Worm (Caenorhabditis elegans) whole organism, L4/young adult: ENCODE results near the gene hot-4.

Experiments used
- W03F9.2 ChIP-seq: fragments of 150-350 bp; optimal IDR thresholded peaks from 2 replicates; lab custom pipeline; 2014; ENCODE audit warnings: missing biosample characterization, missing genetic modification characterization
- him-1 ChIP-seq: sonication (generic microtip); optimal IDR thresholded peaks from 2 replicates; lab custom pipeline; 2016; ENCODE audit warnings: missing genotype, missing genetic modification reagents, missing genetic modification characterization, missing compliant biosample characterization

- TF ChIP-seq him-1 (tag; lab: Kevin White, UChicago) = no peak
- TF ChIP-seq W03F9.2 = no peak
Observed at ce11 chrIII:6195718-6196117, 21.5 kb upstream of the hot-4 start.
